Worm (Caenorhabditis elegans) whole organism, L2 larva: ENCODE results near the gene nurf-1.

ENCODE experiments used
- nhr-237 ChIP-seq: fragments of 150-350 bp; optimal IDR thresholded peaks from 2 replicates; lab custom pipeline; 2014; ENCODE audit warnings: missing biosample characterization, missing genetic modification characterization
- unc-62 ChIP-seq: fragments of 150-350 bp; optimal IDR thresholded peaks from 2 replicates; lab custom pipeline; 2014; ENCODE audit warnings: missing biosample characterization, missing genetic modification reagents, missing genetic modification characterization

ce11 chrII:14415427-14415826 is 24.9 kb downstream of the nurf-1 start:
- no peak for TF ChIP-seq unc-62
- TF ChIP-seq nhr-237: no peak
